Fruit fly (Drosophila melanogaster): ENCODE measurements around the gene CG9098.

dm6 chr2L:5986940-5987339 lies 25.2 kb downstream of the CG9098 start:
- no peak for TF ChIP-seq D1 (tag; optimal IDR thresholded peaks at IDR 0.05)
- TF ChIP-seq Pif1B (GFP tag; optimal IDR thresholded peaks at IDR 0.05), result no peak
